Worm (Caenorhabditis elegans): Measurements from ENCODE around the gene K03H9.3.

The K03H9.3 gene

DNA sequence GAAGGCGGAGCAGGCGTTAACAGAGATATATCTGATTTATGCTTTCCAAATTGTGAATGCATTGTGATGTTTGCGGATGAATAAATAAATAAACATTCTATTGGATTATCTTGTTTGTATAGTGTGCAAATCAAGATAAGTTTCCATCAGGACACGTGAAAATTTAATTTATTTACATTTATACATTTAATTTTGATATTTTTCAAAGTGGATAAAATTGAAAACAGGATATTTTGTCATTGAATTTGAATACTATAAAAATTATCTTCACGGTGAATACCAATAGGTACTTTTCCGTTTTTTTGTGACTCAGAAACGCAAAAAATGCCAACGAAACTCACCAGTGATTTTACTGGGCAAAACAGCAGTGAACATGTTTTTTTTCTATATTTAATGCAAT lies 31.7 kb upstream of the K03H9.3 start, which contains the start of gene F58F12.3:
Gene F58F12.3, minus strand, starts transcription at position 101 of the 400 bp plus-strand sequence.
- TF ChIP-seq egl-27 (tag; optimal IDR thresholded peaks at IDR 0.05) = no peak
- TF ChIP-seq mdl-1 (tag; optimal IDR thresholded peaks at IDR 0.05) = no peak
- no peak for TF ChIP-seq F13H6.1 (tag; optimal IDR thresholded peaks at IDR 0.05)
- no peak for TF ChIP-seq sma-9 (GFP tag; optimal IDR thresholded peaks at IDR 0.05)
- TF ChIP-seq sma-9 (tag; optimal IDR thresholded peaks at IDR 0.05) = no peak
- no peak for TF ChIP-seq nhr-77 (tag; optimal IDR thresholded peaks at IDR 0.05)
- no peak for TF ChIP-seq aly-2 (tag; optimal IDR thresholded peaks at IDR 0.05)
- TF ChIP-seq Y55F3AM.14 (GFP tag; optimal IDR thresholded peaks at IDR 0.05) = no peak
- no peak for TF ChIP-seq nhr-237 (tag; optimal IDR thresholded peaks at IDR 0.05)
- no peak for TF ChIP-seq lsy-2 (tag; optimal IDR thresholded peaks at IDR 0.05)
- no peak for TF ChIP-seq ztf-1 (GFP tag; conservative IDR thresholded peaks at IDR 0.05)
- TF ChIP-seq nhr-12 (tag; optimal IDR thresholded peaks at IDR 0.05) = no peak
- TF ChIP-seq R02D3.7 (tag; optimal IDR thresholded peaks at IDR 0.05) = no peak
- no peak for TF ChIP-seq lin-13 (GFP tag; optimal IDR thresholded peaks at IDR 0.05)
- TF ChIP-seq C34F6.9 (tag; optimal IDR thresholded peaks at IDR 0.05) = no peak

DNA sequence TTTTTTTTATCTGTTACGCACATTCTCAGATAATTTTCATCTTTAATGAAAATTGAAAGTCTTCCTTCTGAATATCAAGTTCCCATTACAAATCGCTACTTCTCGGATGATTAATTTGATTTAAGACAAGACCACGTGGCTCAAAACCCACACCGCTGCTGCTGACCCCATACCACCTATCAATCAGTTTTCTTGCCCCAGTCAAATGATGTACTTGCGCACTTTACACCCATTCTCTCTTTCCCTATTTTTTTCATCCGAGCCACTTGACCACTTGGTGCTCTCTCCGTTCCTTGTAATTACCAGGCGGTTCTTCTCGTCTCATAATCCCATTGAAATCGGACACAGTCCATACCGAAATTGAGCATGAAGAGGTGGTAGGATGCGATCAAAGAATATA lies 28.9 kb upstream of the K03H9.3 start:
- TF ChIP-seq ZK546.5 (tag; optimal IDR thresholded peaks at IDR 0.05) (no peak), R02D3.7 (tag; optimal IDR thresholded peaks at IDR 0.05) (no peak), lin-13 (GFP tag; optimal IDR thresholded peaks at IDR 0.05) (no peak), Y55F3AM.14 (GFP tag; optimal IDR thresholded peaks at IDR 0.05) (no peak), alr-1 (tag; optimal IDR thresholded peaks at IDR 0.05) (no peak), skn-1 (tag; optimal IDR thresholded peaks at IDR 0.05) (no peak), unc-62 (GFP tag; optimal IDR thresholded peaks at IDR 0.05) (no peak)

DNA sequence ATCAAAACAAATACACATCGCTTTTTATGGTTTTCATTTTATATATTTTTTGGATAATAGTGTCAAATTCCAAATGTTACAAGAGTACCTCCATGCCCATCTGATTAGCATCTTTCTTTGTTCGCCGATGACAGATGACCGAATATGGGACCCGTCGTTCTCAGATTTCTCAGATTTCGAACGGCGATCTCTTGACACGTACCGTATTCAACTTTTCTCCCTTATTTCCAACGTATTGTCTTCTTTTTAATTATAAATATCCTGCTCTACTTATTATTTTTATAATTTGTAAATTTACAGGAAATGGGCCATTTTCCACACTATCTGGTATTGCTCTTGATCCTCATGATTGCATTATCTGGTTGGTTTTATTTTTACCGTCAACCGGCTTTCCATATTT lies 24.5 kb upstream of the K03H9.3 start, which contains the start of gene zig-10:
Gene zig-10, plus strand, starts transcription at position 301 of the 400 bp plus-strand sequence.
- TF ChIP-seq elt-3 (tag; optimal IDR thresholded peaks at IDR 0.05) (no peak), mab-5 (tag; optimal IDR thresholded peaks at IDR 0.05) (no peak), sma-9 (GFP tag; optimal IDR thresholded peaks at IDR 0.05) (no peak), sma-9 (tag; optimal IDR thresholded peaks at IDR 0.05) (no peak), ama-1 (optimal IDR thresholded peaks at IDR 0.05) (no peak), egl-27 (tag; optimal IDR thresholded peaks at IDR 0.05) (no peak), unc-62 (GFP tag; optimal IDR thresholded peaks at IDR 0.05) (no peak), nhr-12 (tag; optimal IDR thresholded peaks at IDR 0.05) (no peak)

DNA sequence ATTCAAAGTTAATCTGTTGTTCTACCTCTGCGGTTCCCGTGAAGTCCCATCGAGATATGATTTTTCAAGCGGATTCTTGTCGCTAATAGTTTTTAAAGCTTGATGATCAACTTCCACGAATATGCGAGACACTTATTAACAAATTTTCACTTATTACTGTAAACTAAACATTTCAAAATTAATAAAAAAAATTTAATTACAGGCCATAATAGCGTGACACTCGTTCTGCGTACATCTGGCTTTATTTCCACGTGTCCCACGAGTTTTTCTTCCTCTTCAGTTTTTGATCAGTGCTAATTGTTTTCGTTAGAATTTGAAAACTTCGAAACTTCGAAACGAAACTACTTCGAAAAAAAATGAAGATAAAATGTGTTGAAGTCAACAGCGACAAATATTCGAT lies 21.3 kb upstream of the K03H9.3 start, which contains the start of gene btb-2:
Gene btb-2, plus strand, starts transcription at position 301 of the 400 bp plus-strand sequence.
- no peak for TF ChIP-seq ceh-16 (tag; optimal IDR thresholded peaks at IDR 0.05)
- no peak for TF ChIP-seq F13H6.1 (tag; optimal IDR thresholded peaks at IDR 0.05)
- no peak for TF ChIP-seq ztf-11 (tag; optimal IDR thresholded peaks at IDR 0.05)
- TF ChIP-seq elt-1 (tag; optimal IDR thresholded peaks at IDR 0.05) = no peak
- no peak for TF ChIP-seq unc-55 (GFP tag; optimal IDR thresholded peaks at IDR 0.05)
- TF ChIP-seq lin-13 (GFP tag; optimal IDR thresholded peaks at IDR 0.05) = no peak
- TF ChIP-seq nhr-10 (tag; optimal IDR thresholded peaks at IDR 0.05) = no peak
- no peak for TF ChIP-seq alr-1 (tag; optimal IDR thresholded peaks at IDR 0.05)
- no peak for TF ChIP-seq mab-5 (tag; optimal IDR thresholded peaks at IDR 0.05)

DNA sequence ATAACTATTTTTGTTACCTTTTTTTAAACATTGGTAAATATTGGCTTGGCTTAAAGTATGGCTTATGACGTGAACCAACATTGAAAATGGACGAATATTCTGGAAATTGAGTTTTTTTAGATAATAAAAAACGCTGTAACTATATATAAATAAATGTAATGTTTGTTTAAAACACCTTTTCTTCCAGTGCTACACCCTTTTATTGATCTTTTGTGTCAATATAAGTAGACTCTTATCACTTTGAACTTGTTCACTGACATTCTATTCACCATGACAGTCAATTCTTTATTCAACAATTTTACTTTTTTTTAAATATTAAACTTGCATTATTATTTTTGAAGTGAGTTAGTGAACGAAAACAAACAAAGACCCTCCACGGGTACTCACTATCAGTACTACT lies 19.7 kb upstream of the K03H9.3 start, which contains the start of gene T25D10.1:
Gene T25D10.1, plus strand, starts transcription at position 169 of the 400 bp plus-strand sequence.
- TF ChIP-seq unc-62 (GFP tag; optimal IDR thresholded peaks at IDR 0.05) = no peak
- TF ChIP-seq zag-1 (tag; optimal IDR thresholded peaks at IDR 0.05) = no peak
- no peak for TF ChIP-seq sma-9 (GFP tag; optimal IDR thresholded peaks at IDR 0.05)
- no peak for TF ChIP-seq sma-9 (tag; optimal IDR thresholded peaks at IDR 0.05)
- TF ChIP-seq mdl-1 (tag; optimal IDR thresholded peaks at IDR 0.05) = no peak
- no peak for TF ChIP-seq alr-1 (tag; optimal IDR thresholded peaks at IDR 0.05)
- TF ChIP-seq dmd-4 (tag; optimal IDR thresholded peaks at IDR 0.05) = no peak
- no peak for TF ChIP-seq blmp-1 (tag; optimal IDR thresholded peaks at IDR 0.05; ENCODE audit: insufficient read depth)
- no peak for TF ChIP-seq nhr-12 (tag; optimal IDR thresholded peaks at IDR 0.05)
- TF ChIP-seq R02D3.7 (tag; optimal IDR thresholded peaks at IDR 0.05) = no peak

DNA sequence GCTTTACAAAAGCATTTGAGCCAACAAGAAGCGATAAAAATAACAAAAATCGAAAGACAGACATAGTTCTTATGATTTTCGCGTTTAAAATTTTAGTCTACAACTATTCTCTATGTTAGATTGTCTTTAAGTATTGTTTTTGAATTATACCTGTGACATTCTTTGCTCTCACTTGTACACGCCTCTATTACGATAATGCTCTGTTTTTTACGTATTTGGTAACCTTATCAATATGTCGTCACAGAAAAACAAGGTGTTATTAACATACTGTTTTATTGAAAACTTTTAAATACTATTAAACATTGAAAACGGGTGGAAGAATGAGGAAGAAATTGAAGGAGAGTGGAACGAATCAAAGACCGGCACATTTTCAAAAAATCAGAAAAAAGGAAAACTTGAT lies 15.6 kb upstream of the K03H9.3 start, which contains the start of gene spp-11:
Gene spp-11, minus strand, starts transcription at position 101 of the 400 bp plus-strand sequence.
- TF ChIP-seq ztf-4 (tag; optimal IDR thresholded peaks at IDR 0.05) (no peak), unc-39 (tag; optimal IDR thresholded peaks at IDR 0.05) (no peak), peb-1 (tag; optimal IDR thresholded peaks at IDR 0.05) (no peak), fos-1 (tag; optimal IDR thresholded peaks at IDR 0.05) (no peak), zag-1 (tag; optimal IDR thresholded peaks at IDR 0.05) (no peak), nhr-237 (tag; optimal IDR thresholded peaks at IDR 0.05) (no peak), nhr-10 (tag; optimal IDR thresholded peaks at IDR 0.05) (no peak), nhr-77 (tag; optimal IDR thresholded peaks at IDR 0.05) (no peak), lsy-2 (tag; optimal IDR thresholded peaks at IDR 0.05) (no peak), F13H6.1 (tag; optimal IDR thresholded peaks at IDR 0.05) (no peak), ztf-11 (tag; optimal IDR thresholded peaks at IDR 0.05) (no peak), aly-2 (tag; optimal IDR thresholded peaks at IDR 0.05) (no peak), gmeb-1 (tag; optimal IDR thresholded peaks at IDR 0.05) (no peak), elt-3 (tag; optimal IDR thresholded peaks at IDR 0.05) (no peak)

Measured in whole organism, L2 larva.